Fruit fly (Drosophila melanogaster): ENCODE results near the gene wapl.

DNA sequence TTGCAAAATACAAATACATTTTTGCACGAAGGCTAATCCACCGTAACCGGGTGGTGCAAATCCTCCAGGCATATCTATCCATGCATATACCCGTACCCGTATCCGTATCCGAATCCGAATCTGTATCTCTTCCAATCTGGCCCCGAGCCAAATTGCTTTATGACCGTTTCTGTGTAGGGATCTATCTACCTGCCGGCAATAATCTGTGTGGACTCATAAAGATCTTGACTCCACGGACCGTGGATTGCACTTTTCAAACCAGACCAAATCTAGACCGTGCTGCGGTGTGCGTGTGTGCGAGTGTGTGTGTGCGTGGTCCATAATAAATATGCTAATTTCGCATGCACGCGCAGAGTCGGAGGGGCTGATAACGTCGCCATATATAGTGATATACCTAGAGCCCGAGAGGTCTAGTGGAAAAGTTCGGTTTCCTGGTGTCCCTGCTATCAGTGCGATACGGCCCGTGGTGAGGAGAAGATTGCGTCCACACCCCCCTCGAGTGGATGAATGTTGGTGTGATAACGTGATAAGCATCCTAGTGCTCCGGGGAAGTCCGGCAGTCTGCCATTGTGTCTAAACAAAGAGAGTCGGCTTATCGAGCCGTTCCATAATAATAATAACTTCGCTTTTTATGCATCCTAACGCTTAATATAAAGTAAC, 16.4 kb downstream of the wapl start:
- TF ChIP-seq CG4496 (GFP tag; IDR thresholded peaks at IDR 0.05): no peak
- no peak for TF ChIP-seq D1 (tag; optimal IDR thresholded peaks at IDR 0.05)
- no peak for TF ChIP-seq CG9948 (tag; optimal IDR thresholded peaks at IDR 0.05)
- TF ChIP-seq rn (GFP tag; IDR thresholded peaks at IDR 0.05): no peak
- no peak for TF ChIP-seq EcR (GFP tag; optimal IDR thresholded peaks at IDR 0.05)
- TF ChIP-seq CG12605 (GFP tag; IDR thresholded peaks at IDR 0.05): no peak
- TF ChIP-seq CG13204 (GFP tag; optimal IDR thresholded peaks at IDR 0.05): no peak
- TF ChIP-seq Ets98B (GFP tag; IDR thresholded peaks at IDR 0.05): no peak
- no peak for TF ChIP-seq CG15710 (tag; optimal IDR thresholded peaks at IDR 0.05)
- TF ChIP-seq CG17806 (tag; optimal IDR thresholded peaks at IDR 0.05): no peak

Data from whole organism, pupa.